Worm (Caenorhabditis elegans) whole organism, L1 larva: ENCODE measurements around the gene selt-1.1.

Source experiments
- aly-2 ChIP-seq: fragments of 150-350 bp; optimal IDR thresholded peaks from 2 replicates; lab custom pipeline; 2014; ENCODE audit warnings: missing biosample characterization, missing genetic modification characterization
- ama-1 ChIP-seq: fragments of 150-350 bp; optimal IDR thresholded peaks from 2 replicates; lab custom pipeline; 2014
- egl-27 ChIP-seq, 2 experiments: fragments of 150-350 bp in 1 of 2; sonication (generic microtip); optimal IDR thresholded peaks; 3 replicates each; lab custom pipeline; 2017 to 2018; ENCODE audit warnings: missing biosample characterization in 2 of 2, missing genetic modification characterization in 2 of 2, missing genetic modification reagents in 2 of 2
- elt-3 ChIP-seq, 6 experiments: fragments of 150-350 bp in 1 of 6; sonication (generic microtip); optimal IDR thresholded peaks; 2 replicates each; lab custom pipeline; 2017 to 2018; ENCODE audit warnings: missing biosample characterization in 6 of 6, missing genetic modification characterization in 6 of 6, inconsistent platforms in 1 of 6
- fkh-10 ChIP-seq: sonication (generic microtip); optimal IDR thresholded peaks from 2 replicates; lab custom pipeline; 2017; ENCODE audit warnings: missing biosample characterization, missing genetic modification reagents, missing genetic modification characterization
- fos-1 ChIP-seq: fragments of 150-350 bp; optimal IDR thresholded peaks from 2 replicates; lab custom pipeline; 2014; ENCODE audit warnings: missing biosample characterization, missing genetic modification characterization
- nhr-76 ChIP-seq: sonication (generic microtip); optimal IDR thresholded peaks from 2 replicates; lab custom pipeline; 2017; ENCODE audit warnings: missing biosample characterization, missing genetic modification characterization
- sox-4 ChIP-seq: sonication (generic microtip); optimal IDR thresholded peaks from 2 replicates; lab custom pipeline; 2016; ENCODE audit warnings: missing genetic modification characterization, missing compliant biosample characterization
- zag-1 ChIP-seq: fragments of 150-350 bp; optimal IDR thresholded peaks from 2 replicates; lab custom pipeline; 2014; ENCODE audit warnings: missing biosample characterization, missing genetic modification characterization

ce11 chrX:11572205-11572604, 25.9 kb upstream of the selt-1.1 start, which contains the start of gene frm-3:
- TF ChIP-seq fos-1 (tag; lab: Kevin White, UChicago): no peak
- TF ChIP-seq zag-1: no peak
- no peak for TF ChIP-seq elt-3 (tag; optimal IDR thresholded peaks at IDR 0.05; lab: Kevin White, UChicago)
- no peak for TF ChIP-seq egl-27 (tag; optimal IDR thresholded peaks at IDR 0.05; lab: Kevin White, UChicago)
- no peak for TF ChIP-seq sox-4
- TF ChIP-seq ama-1: no peak
- no peak for TF ChIP-seq fkh-10 (GFP tag; lab: Kevin White, UChicago)
- no peak for TF ChIP-seq aly-2 (tag; lab: Kevin White, UChicago)
- no peak for TF ChIP-seq nhr-76 (tag; lab: Kevin White, UChicago)
